Worm (Caenorhabditis elegans): ENCODE measurements around the gene C15C8.8.

DNA sequence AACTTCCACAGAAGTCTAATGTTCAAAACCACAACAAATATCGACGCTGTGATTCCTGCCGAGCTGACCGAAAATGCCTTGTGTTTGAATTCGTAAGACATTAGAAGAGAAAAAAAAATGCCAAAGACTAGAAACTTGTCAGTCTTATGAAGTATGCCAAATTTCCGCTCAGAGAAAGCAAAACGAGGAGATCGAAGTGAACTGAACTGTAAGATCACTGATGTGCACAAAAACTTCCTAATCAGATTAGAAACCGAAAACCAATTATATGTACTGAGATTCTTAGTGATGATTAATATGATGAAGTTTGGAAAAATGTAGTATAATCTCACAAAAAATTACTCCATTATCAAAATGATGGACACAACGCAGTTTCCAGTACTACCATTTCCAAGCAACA is 36.1 kb upstream of the C15C8.8 start, which contains the start of gene srbc-44:
- no peak for TF ChIP-seq unc-98 (GFP tag; IDR thresholded peaks at IDR 0.05)
- no peak for TF ChIP-seq unc-86 (tag; optimal IDR thresholded peaks at IDR 0.05)
- no peak for TF ChIP-seq pqm-1 (tag; optimal IDR thresholded peaks at IDR 0.05)
- TF ChIP-seq unc-130 (tag; optimal IDR thresholded peaks at IDR 0.05): no peak
- no peak for TF ChIP-seq lin-15B (tag; optimal IDR thresholded peaks at IDR 0.05)
- no peak for TF ChIP-seq grh-1 (GFP tag; IDR thresholded peaks at IDR 0.05)
- TF ChIP-seq nhr-76 (tag; optimal IDR thresholded peaks at IDR 0.05): no peak
- TF ChIP-seq fkh-10 (GFP tag; optimal IDR thresholded peaks at IDR 0.05): no peak
- TF ChIP-seq efl-3 (GFP tag; optimal IDR thresholded peaks at IDR 0.05): no peak
- TF ChIP-seq nhr-19 (GFP tag; conservative IDR thresholded peaks at IDR 0.05): no peak
- no peak for TF ChIP-seq mep-1 (tag; optimal IDR thresholded peaks at IDR 0.05)
- no peak for TF ChIP-seq C16A3.4 (tag; optimal IDR thresholded peaks at IDR 0.05)
- TF ChIP-seq ceh-82 (tag; optimal IDR thresholded peaks at IDR 0.05): no peak

Data from whole organism, L1 larva.